Worm (Caenorhabditis elegans): ENCODE data around the gene gnrr-4.

Gene gnrr-4

ce11 chrX:5728956-5729467, 14.1 kb downstream of the gnrr-4 start (continued):
- TF ChIP-seq lsy-27 (tag; optimal IDR thresholded peaks at IDR 0.05; ENCODE audit: borderline replicate concordance, insufficient read depth) (no peak), snpc-1.3 (tag; optimal IDR thresholded peaks at IDR 0.05; ENCODE audit: insufficient read depth) (no peak), madf-10 (tag; optimal IDR thresholded peaks at IDR 0.05) (peak; percentile 46), ztf-28 (GFP tag; IDR thresholded peaks at IDR 0.05) (no peak), C17E4.6 (GFP tag; IDR thresholded peaks at IDR 0.05) (no peak), ztf-3 (GFP tag; optimal IDR thresholded peaks at IDR 0.05) (no peak), dpl-1 (GFP tag; optimal IDR thresholded peaks at IDR 0.05) (no peak), ceh-58 (GFP tag; IDR thresholded peaks at IDR 0.05) (no peak), D2030.7 (GFP tag; IDR thresholded peaks at IDR 0.05) (no peak), cebp-2 (GFP tag; IDR thresholded peaks at IDR 0.05) (no peak), egl-18 (GFP tag; IDR thresholded peaks at IDR 0.05) (no peak), Y79H2A.3 (GFP tag; conservative IDR thresholded peaks at IDR 0.05) (no peak), Y53G8AR.9 (GFP tag; conservative IDR thresholded peaks at IDR 0.05) (no peak), tbx-9 (tag; optimal IDR thresholded peaks at IDR 0.05; ENCODE audit: borderline replicate concordance) (no peak), F49E8.2 (tag; optimal IDR thresholded peaks at IDR 0.05; ENCODE audit: insufficient read depth) (no peak), ceh-40 (GFP tag; IDR thresholded peaks at IDR 0.05) (no peak), hmg-1.2 (GFP tag; IDR thresholded peaks at IDR 0.05) (peak; percentile 19), ZK185.1 (tag; optimal IDR thresholded peaks at IDR 0.05; ENCODE audit: poor library complexity, severe bottlenecking) (no peak), mcd-1 (GFP tag; IDR thresholded peaks at IDR 0.05) (peak; percentile 49), dox-1 (GFP tag; IDR thresholded peaks at IDR 0.05) (peak; percentile 42; the same call in 1 of the 2 replicates), ztf-26 (tag; optimal IDR thresholded peaks at IDR 0.05) (no peak), nfyb-1 (GFP tag; IDR thresholded peaks at IDR 0.05) (peak; percentile 69), ccch-3 (GFP tag; optimal IDR thresholded peaks at IDR 0.05) (no peak), nfya-1 (tag; optimal IDR thresholded peaks at IDR 0.05; ENCODE audit: borderline replicate concordance, insufficient read depth) (no peak), nfya-2 (GFP tag; IDR thresholded peaks at IDR 0.05) (no peak), hmg-20 (GFP tag; IDR thresholded peaks at IDR 0.05) (no peak), lag-1 (GFP tag; IDR thresholded peaks at IDR 0.05) (no peak), nhr-120 (GFP tag; IDR thresholded peaks at IDR 0.05) (no peak), somi-1 (GFP tag; optimal IDR thresholded peaks at IDR 0.05) (peak; percentile 22), B0336.3 (GFP tag; IDR thresholded peaks at IDR 0.05) (no peak), ztf-22 (GFP tag; optimal IDR thresholded peaks at IDR 0.05) (no peak), cebp-1 (GFP tag; IDR thresholded peaks at IDR 0.05) (no peak), cebp-1 (tag; optimal IDR thresholded peaks at IDR 0.05) (peak; percentile 67), egl-44 (GFP tag; IDR thresholded peaks at IDR 0.05) (no peak), let-526 (GFP tag; IDR thresholded peaks at IDR 0.05) (no peak), madf-6 (GFP tag; IDR thresholded peaks at IDR 0.05) (no peak), zfh-2 (GFP tag; conservative IDR thresholded peaks at IDR 0.05) (peak; percentile 93), B0019.2 (GFP tag; conservative IDR thresholded peaks at IDR 0.05) (no peak), tlf-1 (GFP tag; optimal IDR thresholded peaks at IDR 0.05) (no peak), mxl-1 (tag; optimal IDR thresholded peaks at IDR 0.05) (no peak), unc-62 (GFP tag; optimal IDR thresholded peaks at IDR 0.05) (no peak), ztf-6 (GFP tag; IDR thresholded peaks at IDR 0.05) (peak; percentile 15; the same call in 1 of the 2 replicates), F57C9.4 (tag; optimal IDR thresholded peaks at IDR 0.05) (no peak), lin-35 (GFP tag; optimal IDR thresholded peaks at IDR 0.05) (peak in 1 of 3 experiments; percentile 60), ceh-91 (GFP tag; IDR thresholded peaks at IDR 0.05) (no peak), rcor-1 (GFP tag; IDR thresholded peaks at IDR 0.05) (no peak), atf-7 (tag; optimal IDR thresholded peaks at IDR 0.05) (peak; percentile 4), egrh-3 (GFP tag; IDR thresholded peaks at IDR 0.05) (no peak), nhr-179 (tag; optimal IDR thresholded peaks at IDR 0.05) (no peak)

All from whole organism, young adult.